Worm (Caenorhabditis elegans) whole organism, L3 larva: ENCODE results near the gene fbxc-29.

Experiments
- ceh-28 ChIP-seq: fragments of 150-350 bp; optimal IDR thresholded peaks from 2 replicates; lab custom pipeline; 2014; ENCODE audit warnings: missing biosample characterization, missing genetic modification reagents, missing genetic modification characterization
- ceh-82 ChIP-seq: fragments of 150-350 bp; optimal IDR thresholded peaks from 2 replicates; lab custom pipeline; 2014; ENCODE audit warnings: missing biosample characterization, missing genetic modification characterization
- jun-1 ChIP-seq: fragments of 150-350 bp; optimal IDR thresholded peaks from 2 replicates; lab custom pipeline; 2014; ENCODE audit warnings: missing biosample characterization, missing genetic modification reagents, missing genetic modification characterization
- mdl-1 ChIP-seq: fragments of 150-350 bp; optimal IDR thresholded peaks from 2 replicates; lab custom pipeline; 2014; ENCODE audit warnings: missing biosample characterization, missing genetic modification characterization
- nhr-237 ChIP-seq: fragments of 150-350 bp; optimal IDR thresholded peaks from 2 replicates; lab custom pipeline; 2014; ENCODE audit warnings: missing biosample characterization, missing genetic modification characterization
- nhr-25 ChIP-seq: sonication (generic microtip); optimal IDR thresholded peaks from 2 replicates; lab custom pipeline; 2017; ENCODE audit warnings: missing biosample characterization, missing genetic modification characterization
- snpc-4 ChIP-seq: fragments of 150-350 bp; optimal IDR thresholded peaks from 2 replicates; lab custom pipeline; 2014; ENCODE audit warnings: missing biosample characterization, missing genetic modification characterization
- unc-39 ChIP-seq: sonication (generic microtip); optimal IDR thresholded peaks from 4 replicates; lab custom pipeline; 2017; ENCODE audit warnings: missing biosample characterization, missing genetic modification characterization
- unc-62 ChIP-seq: fragments of 150-350 bp; sonication (generic microtip); optimal IDR thresholded peaks from 4 replicates; lab custom pipeline; 2014; ENCODE audit warnings: missing biosample characterization, missing genetic modification reagents, missing genetic modification characterization

DNA sequence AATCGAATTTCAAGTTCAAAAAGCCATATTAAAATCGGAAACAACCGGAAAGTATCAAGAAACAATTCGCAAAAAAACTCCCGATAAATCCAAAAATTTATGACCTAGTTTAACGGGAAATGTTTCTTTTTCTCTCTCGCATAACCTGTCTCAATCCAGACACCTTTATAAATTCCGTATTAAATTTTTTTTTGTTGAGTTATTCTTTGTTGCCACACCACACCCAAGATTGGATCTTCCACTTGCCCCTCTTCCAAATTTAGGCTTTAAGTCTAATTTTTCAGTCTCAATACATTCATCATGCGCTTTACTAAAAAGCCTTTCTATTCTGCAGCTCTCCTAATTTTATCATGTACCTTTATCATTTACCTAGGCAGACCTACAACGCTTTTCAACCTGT lies 22.7 kb downstream of the fbxc-29 start, which contains the start of gene R07C3.3:
- no peak for TF ChIP-seq unc-62 (GFP tag; lab: Kevin White, UChicago)
- no peak for TF ChIP-seq mdl-1 (tag; lab: Kevin White, UChicago)
- no peak for TF ChIP-seq jun-1 (tag; lab: Kevin White, UChicago)
- TF ChIP-seq ceh-28 (tag; lab: Kevin White, UChicago), result no peak
- no peak for TF ChIP-seq snpc-4 (tag; lab: Kevin White, UChicago)
- no peak for TF ChIP-seq nhr-237 (tag; lab: Kevin White, UChicago)
- TF ChIP-seq ceh-82 (tag; lab: Kevin White, UChicago), result no peak
- TF ChIP-seq unc-39 (tag; lab: Kevin White, UChicago), result no peak
- TF ChIP-seq nhr-25 (tag; lab: Kevin White, UChicago), result no peak
